Worm (Caenorhabditis elegans) whole organism, L4 larva: ENCODE results near the gene C11E4.8.

Experiments used
- D1046.2 ChIP-seq: fragments of 200-800 bp; sonication (Bioruptor generic); IDR thresholded peaks from 2 replicates; pipeline ENCODE4 v1.3.6; 2022; ENCODE audit warnings: missing genetic modification characterization, missing compliant biosample characterization
- T26A8.4 ChIP-seq: fragments of 200-800 bp; sonication (Bioruptor generic); IDR thresholded peaks from 2 replicates; pipeline ENCODE4 v1.3.6; 2022; ENCODE audit warnings: missing genetic modification characterization, missing compliant biosample characterization
- aha-1 ChIP-seq: fragments of 150-350 bp; peaks from one replicate; lab custom pipeline; 2014; ENCODE audit warnings: missing biosample characterization, missing genetic modification characterization
- ama-1 ChIP-seq: fragments of 150-350 bp; optimal IDR thresholded peaks from 2 replicates; lab custom pipeline; 2014; ENCODE audit warnings: inconsistent platforms, mixed read lengths
- attf-4 ChIP-seq: sonication (generic microtip); optimal IDR thresholded peaks from 3 replicates; lab custom pipeline; 2017; ENCODE audit warnings: missing biosample characterization, missing genetic modification characterization
- ceh-20 ChIP-seq: fragments of 200-800 bp; sonication (Bioruptor generic); IDR thresholded peaks from 2 replicates; pipeline ENCODE4 v1.3.6; 2022; ENCODE audit warnings: missing genetic modification reagents, missing genetic modification characterization, missing compliant biosample characterization
- ceh-62 ChIP-seq: sonication (generic microtip); optimal IDR thresholded peaks from 2 replicates; lab custom pipeline; 2017; ENCODE audit warnings: missing biosample characterization, missing genetic modification characterization
- cey-2 ChIP-seq: sonication (generic microtip); optimal IDR thresholded peaks from 3 replicates; lab custom pipeline; 2017; ENCODE audit warnings: missing genetic modification characterization, mild to moderate bottlenecking, missing compliant biosample characterization, antibody characterized with exemption, borderline replicate concordance; ENCODE audit not compliant: insufficient read depth
- daf-12 ChIP-seq: fragments of 150-350 bp; optimal IDR thresholded peaks from 2 replicates; lab custom pipeline; 2014; ENCODE audit warnings: missing biosample characterization, missing genetic modification reagents, missing genetic modification characterization
- daf-16 ChIP-seq, 3 experiments: sonication (generic microtip); optimal IDR thresholded peaks; 2 replicates each; lab custom pipeline; 2016 to 2017; ENCODE audit warnings: missing genetic modification characterization in 3 of 3, missing genetic modification reagents in 3 of 3, mild to moderate bottlenecking in 2 of 3, missing compliant biosample characterization in 2 of 3, missing biosample characterization in 1 of 3, moderate library complexity in 1 of 3
- dmd-6 ChIP-seq: fragments of 200-800 bp; sonication (Bioruptor generic); IDR thresholded peaks from 2 replicates; pipeline ENCODE4 v1.3.6; 2022; ENCODE audit warnings: missing genetic modification reagents, missing genetic modification characterization, missing compliant biosample characterization
- dmd-8 ChIP-seq: fragments of 200-800 bp; sonication (Bioruptor generic); IDR thresholded peaks from 2 replicates; pipeline ENCODE4 v1.3.6; 2022; ENCODE audit warnings: missing genetic modification characterization, missing compliant biosample characterization
- dmd-9 ChIP-seq: fragments of 200-800 bp; sonication (Bioruptor generic); IDR thresholded peaks from 2 replicates; pipeline ENCODE4 v1.3.6; 2022; ENCODE audit warnings: missing genetic modification reagents, missing genetic modification characterization, missing compliant biosample characterization
- duxl-1 ChIP-seq: sonication (generic microtip); optimal IDR thresholded peaks from 2 replicates; lab custom pipeline; 2016; ENCODE audit warnings: mild to moderate bottlenecking, missing genetic modification characterization, moderate library complexity, missing compliant biosample characterization; ENCODE audit not compliant: poor library complexity
- dve-1 ChIP-seq: sonication (generic microtip); optimal IDR thresholded peaks from 2 replicates; lab custom pipeline; 2017; ENCODE audit warnings: antibody characterized with exemption, mild to moderate bottlenecking, missing genetic modification characterization, missing compliant biosample characterization; ENCODE audit not compliant: insufficient read depth
- hif-1 ChIP-seq, 2 experiments: sonication (generic microtip); optimal IDR thresholded peaks; 2 replicates each; lab custom pipeline; 2016 to 2017; ENCODE audit warnings: missing compliant biosample characterization in 2 of 2, missing genetic modification characterization in 2 of 2, missing genetic modification reagents in 2 of 2, missing genotype in 2 of 2, mild to moderate bottlenecking in 1 of 2
- hlh-11 ChIP-seq: fragments of 200-800 bp; sonication (Bioruptor generic); optimal IDR thresholded peaks from 2 replicates; lab custom pipeline; 2018; ENCODE audit warnings: mild to moderate bottlenecking, missing genetic modification characterization, missing compliant biosample characterization
- hmg-1.1 ChIP-seq: fragments of 200-800 bp; sonication (Bioruptor generic); IDR thresholded peaks from 2 replicates; pipeline ENCODE4 v1.3.6; 2022; ENCODE audit warnings: missing genetic modification reagents, missing genetic modification characterization, missing compliant biosample characterization
- lir-3 ChIP-seq: sonication (generic microtip); optimal IDR thresholded peaks from 2 replicates; lab custom pipeline; 2016; ENCODE audit warnings: mild to moderate bottlenecking, missing genetic modification characterization, missing compliant biosample characterization
- lsy-2 ChIP-seq, 2 experiments: fragments of 150-350 bp in 1 of 2; sonication (generic microtip) in 1 of 2; optimal IDR thresholded peaks; 2 replicates each; lab custom pipeline; 2014 to 2017; ENCODE audit warnings: missing biosample characterization in 2 of 2, missing genetic modification characterization in 2 of 2
- mes-2 ChIP-seq: sonication (generic microtip); optimal IDR thresholded peaks from 2 replicates; lab custom pipeline; 2016; ENCODE audit warnings: missing genotype, mild to moderate bottlenecking, missing genetic modification characterization, missing compliant biosample characterization; ENCODE audit not compliant: poor library complexity, severe bottlenecking
- nhr-11 ChIP-seq: fragments of 150-350 bp; optimal IDR thresholded peaks from 2 replicates; lab custom pipeline; 2014; ENCODE audit warnings: missing biosample characterization, missing genetic modification characterization
- nhr-28 ChIP-seq: fragments of 150-350 bp; optimal IDR thresholded peaks from 2 replicates; lab custom pipeline; 2014; ENCODE audit warnings: missing biosample characterization, missing genetic modification characterization
- nhr-42 ChIP-seq: fragments of 200-800 bp; sonication (Bioruptor generic); IDR thresholded peaks from 2 replicates; pipeline ENCODE4 v1.3.6; 2022; ENCODE audit warnings: missing genetic modification characterization, missing compliant biosample characterization
- nhr-77 ChIP-seq: fragments of 150-350 bp; optimal IDR thresholded peaks from 2 replicates; lab custom pipeline; 2014; ENCODE audit warnings: missing biosample characterization, missing genetic modification characterization
- php-3 ChIP-seq: fragments of 200-800 bp; sonication (Bioruptor generic); IDR thresholded peaks from 2 replicates; pipeline ENCODE4 v1.3.6; 2022; ENCODE audit warnings: missing genetic modification reagents, missing genetic modification characterization, missing compliant biosample characterization
- pqm-1 ChIP-seq: sonication (generic microtip); optimal IDR thresholded peaks from 2 replicates; lab custom pipeline; 2017; ENCODE audit warnings: missing biosample characterization, missing genetic modification characterization
- rbr-2 ChIP-seq: sonication (generic microtip); optimal IDR thresholded peaks from 2 replicates; lab custom pipeline; 2016; ENCODE audit warnings: missing genotype, missing genetic modification characterization, missing compliant biosample characterization
- snpc-1.2 ChIP-seq: fragments of 200-800 bp; sonication (Bioruptor generic); IDR thresholded peaks from 2 replicates; pipeline ENCODE4 v1.3.6; 2022; ENCODE audit warnings: missing genetic modification reagents, missing genetic modification characterization, missing compliant biosample characterization
- tag-97 ChIP-seq: fragments of 200-800 bp; sonication (Bioruptor generic); IDR thresholded peaks from 2 replicates; pipeline ENCODE4 v1.3.6; 2022; ENCODE audit warnings: missing genetic modification characterization, missing compliant biosample characterization
- tra-1 ChIP-seq: fragments of 200-800 bp; sonication (Bioruptor generic); IDR thresholded peaks from 2 replicates; pipeline ENCODE4 v1.3.6; 2022; ENCODE audit warnings: missing genetic modification reagents, missing genetic modification characterization, missing compliant biosample characterization
- unc-130 ChIP-seq: sonication (generic microtip); optimal IDR thresholded peaks from 2 replicates; lab custom pipeline; 2016; ENCODE audit warnings: missing genetic modification reagents, missing genetic modification characterization, missing compliant biosample characterization
- unc-39 ChIP-seq: sonication (generic microtip); optimal IDR thresholded peaks from 2 replicates; lab custom pipeline; 2017; ENCODE audit warnings: missing biosample characterization, missing genetic modification characterization
- unc-62 ChIP-seq, 3 experiments: fragments of 150-350 bp in 1 of 3; sonication (generic microtip); optimal IDR thresholded peaks in 2 of 3; peaks in 1 of 3; 1 replicate in 1 of 3; 2 replicates in 2 of 3; lab custom pipeline; 2014 to 2017; ENCODE audit warnings: missing biosample characterization in 3 of 3, missing genetic modification characterization in 3 of 3, missing genetic modification reagents in 3 of 3, missing genotype in 1 of 3
- vab-7 ChIP-seq: fragments of 200-800 bp; sonication (Bioruptor generic); IDR thresholded peaks from 2 replicates; pipeline ENCODE4 v1.3.6; 2022; ENCODE audit warnings: missing genetic modification reagents, missing genetic modification characterization, missing compliant biosample characterization
- zfp-3 ChIP-seq: fragments of 200-800 bp; sonication (Bioruptor generic); conservative IDR thresholded peaks from 2 replicates; pipeline ENCODE4 v1.3.6; 2022; ENCODE audit warnings: missing genetic modification reagents, missing genetic modification characterization, missing compliant biosample characterization

Gene C11E4.8

ce11 chrX:9674799-9675198 lies 54.6 kb downstream of the C11E4.8 start, which contains the start of gene C43C3.4:
Gene C43C3.4 (minus strand): TSS chrX:9674899.
- TF ChIP-seq dmd-8 (no peak), hmg-1.1 (GFP tag; lab: Robert Waterston, UW) (no peak), ceh-62 (no peak), cey-2 (tag; lab: Kevin White, UChicago) (no peak), daf-12 (tag; lab: Kevin White, UChicago) (no peak), ama-1 (lab: Kevin White, UChicago) (no peak), rbr-2 (tag; lab: Kevin White, UChicago) (no peak), vab-7 (GFP tag; lab: Robert Waterston, UW) (no peak), attf-4 (tag; lab: Kevin White, UChicago) (no peak), hlh-11 (no peak), D1046.2 (GFP tag; lab: Robert Waterston, UW) (no peak), duxl-1 (no peak), lir-3 (tag; lab: Kevin White, UChicago) (no peak), nhr-42 (GFP tag; lab: Robert Waterston, UW) (no peak), unc-39 (tag; lab: Kevin White, UChicago) (no peak), mes-2 (tag; lab: Kevin White, UChicago) (no peak), nhr-77 (tag; lab: Kevin White, UChicago) (no peak), tag-97 (GFP tag; lab: Robert Waterston, UW) (no peak), unc-130 (GFP tag; lab: Kevin White, UChicago) (no peak)

ce11 chrX:9676009-9676408 lies 55.8 kb downstream of the C11E4.8 start:
- TF ChIP-seq dmd-9 (GFP tag; lab: Robert Waterston, UW) = no peak
- TF ChIP-seq hlh-11 = peak; percentile 12
- TF ChIP-seq daf-16 (GFP tag; optimal IDR thresholded peaks at IDR 0.05; lab: Kevin White, UChicago) = no peak
- peak; percentile 97 for TF ChIP-seq daf-16 (tag; optimal IDR thresholded peaks at IDR 0.05; lab: Kevin White, UChicago)
- no peak for TF ChIP-seq nhr-11 (tag; lab: Kevin White, UChicago)
- peak; percentile 60; the same call in 1 of the 2 replicates for TF ChIP-seq tra-1
- 0 out of 2 replicates have a peak, but pooled peaks have one; percentile 16 for TF ChIP-seq php-3 (GFP tag; lab: Robert Waterston, UW)
- peak; percentile 63 for TF ChIP-seq dve-1
- 0 out of 2 replicates have a peak, but pooled peaks have one; percentile 25 for TF ChIP-seq ceh-20 (GFP tag; lab: Robert Waterston, UW)
- TF ChIP-seq lsy-2 (tag; optimal IDR thresholded peaks at IDR 0.05; lab: Kevin White, UChicago) = no peak
- peak; percentile 76 for TF ChIP-seq dmd-6 (GFP tag; lab: Robert Waterston, UW)

ce11 chrX:9676788-9677454 lies 56.7 kb downstream of the C11E4.8 start:
- TF ChIP-seq daf-16 (GFP tag; optimal IDR thresholded peaks at IDR 0.05; lab: Kevin White, UChicago) (no peak), daf-16 (tag; optimal IDR thresholded peaks at IDR 0.05; lab: Kevin White, UChicago) (peak; percentile 93), nhr-28 (tag; lab: Kevin White, UChicago) (peak; percentile 42), hlh-11 (peak; percentile 22), hif-1 (tag; optimal IDR thresholded peaks at IDR 0.05; lab: Kevin White, UChicago) (no peak), unc-62 (GFP tag; optimal IDR thresholded peaks at IDR 0.05 in 1 of 2; lab: Kevin White, UChicago) (peak in 1 of 2 experiments; percentile 27), unc-62 (tag; optimal IDR thresholded peaks at IDR 0.05; lab: Kevin White, UChicago) (no peak), snpc-1.2 (GFP tag; lab: Robert Waterston, UW) (no peak), dve-1 (peak; percentile 59), aha-1 (tag; lab: Kevin White, UChicago) (peak; percentile 95), T26A8.4 (GFP tag; lab: Robert Waterston, UW) (peak; percentile 28; the same call in 1 of the 2 replicates), zfp-3 (GFP tag; lab: Robert Waterston, UW) (no peak), dmd-6 (GFP tag; lab: Robert Waterston, UW) (peak; percentile 29; the same call in 1 of the 2 replicates), php-3 (GFP tag; lab: Robert Waterston, UW) (peak; percentile 50; the same call in 1 of the 2 replicates), pqm-1 (tag; lab: Kevin White, UChicago) (peak; percentile 64)
